Fruit fly (Drosophila melanogaster) whole organism, embryonic: ENCODE measurements around the gene CG9662.
A peak's percentile ranks its signal among the peaks of the same experiment; 100 is the strongest.

Source experiments
- B-H1 ChIP-seq: fragments of 200-800 bp; sonication (Bioruptor generic); IDR thresholded peaks from 3 replicates; pipeline ENCODE4 v1.3.6; 2022; ENCODE audit warnings: missing biosample characterization, missing genetic modification characterization
- CG10267 ChIP-seq: fragments of 200-800 bp; sonication (Bioruptor generic); optimal IDR thresholded peaks from 2 replicates; lab custom pipeline; 2018; ENCODE audit warnings: missing biosample characterization, mild to moderate bottlenecking, missing genetic modification characterization, moderate library complexity
- CG11398 ChIP-seq: fragments of 200-800 bp; sonication (Bioruptor generic); optimal IDR thresholded peaks from 2 replicates; lab custom pipeline; 2016; ENCODE audit warnings: missing biosample characterization, missing genetic modification characterization
- CG11504 ChIP-seq: fragments of 200-800 bp; sonication (Bioruptor generic); optimal IDR thresholded peaks from 3 replicates; lab custom pipeline; 2019; ENCODE audit warnings: missing biosample characterization, mild to moderate bottlenecking, missing genetic modification characterization, moderate library complexity
- CG13296 ChIP-seq: fragments of 200-800 bp; sonication (Bioruptor generic); optimal IDR thresholded peaks from 3 replicates; lab custom pipeline; 2018; ENCODE audit warnings: missing biosample characterization, mild to moderate bottlenecking, missing genetic modification characterization
- CG13894 ChIP-seq: fragments of 200-800 bp; sonication (Bioruptor generic); optimal IDR thresholded peaks from 3 replicates; lab custom pipeline; 2018; ENCODE audit warnings: missing biosample characterization, mild to moderate bottlenecking, missing genetic modification characterization, moderate library complexity
- CG15269 ChIP-seq: fragments of 200-800 bp; sonication (Bioruptor generic); optimal IDR thresholded peaks from 2 replicates; lab custom pipeline; 2018; ENCODE audit warnings: missing biosample characterization, mild to moderate bottlenecking, missing genetic modification characterization, moderate library complexity
- CG15514 ChIP-seq: fragments of 200-800 bp; sonication (Bioruptor generic); optimal IDR thresholded peaks from 3 replicates; lab custom pipeline; 2017; ENCODE audit warnings: missing biosample characterization, missing genetic modification characterization, mild to moderate bottlenecking, moderate library complexity, missing genetic modification reagents
- CG1603 ChIP-seq: fragments of 200-800 bp; sonication (Bioruptor generic); optimal IDR thresholded peaks from 2 replicates; lab custom pipeline; 2019; ENCODE audit warnings: missing biosample characterization, mild to moderate bottlenecking, missing genetic modification characterization, moderate library complexity
- CG17912 ChIP-seq: fragments of 200-800 bp; sonication (Bioruptor generic); optimal IDR thresholded peaks from 2 replicates; lab custom pipeline; 2018; ENCODE audit warnings: missing biosample characterization, mild to moderate bottlenecking, missing genetic modification characterization
- CG32772 ChIP-seq: fragments of 200-800 bp; sonication (Bioruptor generic); IDR thresholded peaks from 2 replicates; pipeline ENCODE4 v1.3.6; 2022; ENCODE audit warnings: missing biosample characterization, missing genetic modification characterization
- CG3847 ChIP-seq: fragments of 200-800 bp; sonication (Bioruptor generic); IDR thresholded peaks from 2 replicates; pipeline ENCODE4 v1.3.6; 2022; ENCODE audit warnings: missing biosample characterization, missing genetic modification characterization
- CG4282 ChIP-seq: fragments of 200-800 bp; sonication (Bioruptor generic); optimal IDR thresholded peaks from 2 replicates; lab custom pipeline; 2016; ENCODE audit warnings: missing biosample characterization, missing genetic modification characterization
- CG6791 ChIP-seq: fragments of 200-800 bp; sonication (Bioruptor generic); IDR thresholded peaks from 3 replicates; pipeline ENCODE4 v1.3.6; 2022; ENCODE audit warnings: missing biosample characterization, missing genetic modification characterization; ENCODE audit not compliant: partially characterized antibody
- CG8290 ChIP-seq, 3 experiments: fragments of 200-800 bp; sonication (Bioruptor generic); optimal IDR thresholded peaks; 2 replicates each; lab custom pipeline; 2016 to 2019; ENCODE audit warnings: missing biosample characterization in 3 of 3, missing genetic modification characterization in 3 of 3, mild to moderate bottlenecking in 2 of 3, moderate library complexity in 1 of 3
- CoRest ChIP-seq: fragments of 200-800 bp; sonication (Bioruptor generic); optimal IDR thresholded peaks from 3 replicates; lab custom pipeline; 2018; ENCODE audit warnings: missing biosample characterization, mild to moderate bottlenecking, missing genetic modification characterization, moderate library complexity
- E2f2 ChIP-seq: fragments of 200-800 bp; sonication (Bioruptor generic); IDR thresholded peaks from 2 replicates; pipeline ENCODE4 v1.3.6; 2022; ENCODE audit warnings: missing biosample characterization, missing genetic modification characterization
- Elba2 ChIP-seq: fragments of 200-800 bp; sonication (Bioruptor generic); optimal IDR thresholded peaks from 3 replicates; lab custom pipeline; 2016; ENCODE audit warnings: missing biosample characterization, missing genetic modification characterization
- Ets65A ChIP-seq: fragments of 200-800 bp; sonication (Bioruptor generic); peaks from one replicate; lab custom pipeline; 2016; ENCODE audit warnings: missing biosample characterization, missing genetic modification characterization
- Hsf ChIP-seq: fragments of 200-800 bp; sonication (Bioruptor generic); optimal IDR thresholded peaks from 3 replicates; lab custom pipeline; 2016; ENCODE audit warnings: missing biosample characterization, missing genetic modification characterization
- Jarid2 ChIP-seq: fragments of 200-800 bp; sonication (Bioruptor generic); optimal IDR thresholded peaks from 3 replicates; lab custom pipeline; 2017; ENCODE audit warnings: mild to moderate bottlenecking, missing biosample characterization, missing genetic modification reagents, missing genetic modification characterization
- Med ChIP-seq: fragments of 200-800 bp; sonication (Bioruptor generic); peaks from one replicate; lab custom pipeline; 2016; ENCODE audit warnings: missing biosample characterization, missing genetic modification characterization, mild to moderate bottlenecking, inconsistent platforms, moderate library complexity
- Meics ChIP-seq: fragments of 200-800 bp; sonication (Bioruptor generic); optimal IDR thresholded peaks from 2 replicates; lab custom pipeline; 2017; ENCODE audit warnings: missing biosample characterization, mild to moderate bottlenecking, missing genetic modification characterization
- Nf-YA ChIP-seq: fragments of 200-800 bp; sonication (Bioruptor generic); IDR thresholded peaks from 2 replicates; pipeline ENCODE4 v1.3.6; 2022; ENCODE audit warnings: missing biosample characterization, missing genetic modification characterization
- NfI ChIP-seq: fragments of 200-800 bp; sonication (Bioruptor generic); optimal IDR thresholded peaks from 3 replicates; lab custom pipeline; 2018; ENCODE audit warnings: missing biosample characterization, mild to moderate bottlenecking, missing genetic modification characterization, moderate library complexity
- Pdp1 ChIP-seq, 2 experiments: fragments of 200-800 bp; sonication (Bioruptor generic); optimal IDR thresholded peaks; 3 replicates each; lab custom pipeline; 2016; ENCODE audit warnings: missing biosample characterization in 2 of 2, missing genetic modification characterization in 2 of 2, mild to moderate bottlenecking in 1 of 2, moderate library complexity in 1 of 2
- Xrp1 ChIP-seq: fragments of 200-800 bp; sonication (Bioruptor generic); IDR thresholded peaks from 2 replicates; pipeline ENCODE4 v1.3.6; 2022; ENCODE audit warnings: missing biosample characterization, missing genetic modification characterization
- cad ChIP-seq: fragments of >200 bp; optimal IDR thresholded peaks from 2 replicates; lab custom pipeline; 2017; ENCODE audit warnings: missing biosample characterization, missing genetic modification characterization
- chinmo ChIP-seq: fragments of 200-800 bp; sonication (Bioruptor generic); IDR thresholded peaks from 4 replicates; pipeline ENCODE4 v1.3.6; 2022; ENCODE audit warnings: missing biosample characterization, missing genetic modification characterization; ENCODE audit not compliant: partially characterized antibody
- dmrt99B ChIP-seq: fragments of 200-800 bp; sonication (Bioruptor generic); optimal IDR thresholded peaks from 2 replicates; lab custom pipeline; 2018; ENCODE audit warnings: missing biosample characterization, mild to moderate bottlenecking, missing genetic modification characterization, moderate library complexity
- exex ChIP-seq: fragments of 200-800 bp; sonication (Bioruptor generic); optimal IDR thresholded peaks from 4 replicates; lab custom pipeline; 2018; ENCODE audit warnings: missing biosample characterization, mild to moderate bottlenecking, missing genetic modification characterization, moderate library complexity
- gt ChIP-seq: fragments of 200-800 bp; sonication (Bioruptor generic); IDR thresholded peaks from 2 replicates; pipeline ENCODE4 v1.3.6; 2022; ENCODE audit warnings: missing biosample characterization, missing genetic modification characterization
- lov ChIP-seq, 2 experiments: fragments of 200-800 bp in 1 of 2; fragments of >200 bp in 1 of 2; sonication (Bioruptor generic) in 1 of 2; IDR thresholded peaks in 1 of 2; optimal IDR thresholded peaks in 1 of 2; 2 replicates in 1 of 2; 3 replicates in 1 of 2; pipeline versions ENCODE4 v1.3.6 to Lab custom; 2017 to 2022; ENCODE audit warnings: missing biosample characterization in 1 of 2, missing genetic modification characterization in 1 of 2
- mirr ChIP-seq: fragments of 200-800 bp; sonication (Bioruptor generic); optimal IDR thresholded peaks from 3 replicates; lab custom pipeline; 2018; ENCODE audit warnings: missing biosample characterization, mild to moderate bottlenecking, missing genetic modification characterization
- nerfin-2 ChIP-seq: fragments of 200-800 bp; sonication (Bioruptor generic); IDR thresholded peaks from 2 replicates; pipeline ENCODE4 v1.3.6; 2022; ENCODE audit warnings: missing biosample characterization, missing genetic modification characterization; ENCODE audit not compliant: partially characterized antibody
- nmo ChIP-seq: fragments of 200-800 bp; sonication (Bioruptor generic); optimal IDR thresholded peaks from 2 replicates; lab custom pipeline; 2018; ENCODE audit warnings: missing biosample characterization, mild to moderate bottlenecking, missing genetic modification characterization, moderate library complexity
- nom ChIP-seq: fragments of 200-800 bp; sonication (Bioruptor generic); optimal IDR thresholded peaks from 2 replicates; lab custom pipeline; 2017; ENCODE audit warnings: missing biosample characterization, missing genetic modification characterization, mild to moderate bottlenecking, moderate library complexity, missing genetic modification reagents
- onecut ChIP-seq: fragments of 200-800 bp; sonication (Bioruptor generic); IDR thresholded peaks from 2 replicates; pipeline ENCODE4 v1.3.6; 2022; ENCODE audit warnings: missing biosample characterization, missing genetic modification characterization
- pan ChIP-seq, 4 experiments: fragments of >200 bp in 3 of 4; fragments of 200-800 bp in 1 of 4; sonication (Bioruptor generic) in 1 of 4; optimal IDR thresholded peaks in 3 of 4; IDR thresholded peaks in 1 of 4; 2 replicates each; pipeline versions ENCODE4 v1.3.6 to Lab custom; 2017 to 2022; ENCODE audit warnings: missing biosample characterization in 2 of 4, missing genetic modification characterization in 2 of 4, mixed read lengths in 1 of 4
- row ChIP-seq: fragments of 200-800 bp; sonication (Bioruptor generic); IDR thresholded peaks from 3 replicates; pipeline ENCODE4 v1.3.6; 2022; ENCODE audit warnings: missing biosample characterization, missing genetic modification characterization
- sc ChIP-seq, 3 experiments: fragments of >200 bp in 2 of 3; fragments of 200-800 bp in 1 of 3; sonication (Bioruptor generic) in 1 of 3; optimal IDR thresholded peaks; 2 replicates in 2 of 3; 3 replicates in 1 of 3; lab custom pipeline; 2017; ENCODE audit warnings: mild to moderate bottlenecking in 1 of 3, missing biosample characterization in 1 of 3, missing genetic modification characterization in 1 of 3, missing genetic modification reagents in 1 of 3
- scrt ChIP-seq: fragments of 200-800 bp; sonication (Bioruptor generic); optimal IDR thresholded peaks from 2 replicates; lab custom pipeline; 2018; ENCODE audit warnings: missing biosample characterization, mild to moderate bottlenecking, missing genetic modification characterization, moderate library complexity
- sens ChIP-seq: fragments of 200-800 bp; sonication (Bioruptor generic); peaks from one replicate; lab custom pipeline; 2016; ENCODE audit warnings: missing biosample characterization, missing genetic modification characterization
- slbo ChIP-seq: fragments of 200-800 bp; sonication (Bioruptor generic); IDR thresholded peaks from 2 replicates; pipeline ENCODE4 v1.3.6; 2022; ENCODE audit warnings: missing biosample characterization, missing genetic modification characterization
- sna ChIP-seq: fragments of 200-800 bp; sonication (Bioruptor generic); IDR thresholded peaks from 2 replicates; pipeline ENCODE4 v1.3.6; 2022; ENCODE audit warnings: missing biosample characterization, missing genetic modification characterization; ENCODE audit not compliant: partially characterized antibody
- sug ChIP-seq: fragments of 200-800 bp; optimal IDR thresholded peaks from 2 replicates; lab custom pipeline; 2019; ENCODE audit warnings: missing biosample characterization, mild to moderate bottlenecking, missing genetic modification characterization, moderate library complexity
- vnd ChIP-seq: fragments of 200-800 bp; sonication (Bioruptor generic); IDR thresholded peaks from 3 replicates; pipeline ENCODE4 v1.3.6; 2022; ENCODE audit warnings: missing biosample characterization, missing genetic modification characterization; ENCODE audit not compliant: partially characterized antibody

The CG9662 gene

dm6 chr2L:3372483-3372929 lies 4.0 kb downstream of the CG9662 start (continued):
- TF ChIP-seq CG17912 (GFP tag; lab: Kevin White, UChicago) (no peak), sens (GFP tag; lab: Kevin White, UChicago) (peak; percentile 19), Nf-YA (GFP tag; lab: Robert Waterston, UW) (no peak), slbo (GFP tag; lab: Robert Waterston, UW) (peak; percentile 31; the same call in 1 of the 2 replicates), row (peak; percentile 40; the same call in 2 of the 3 replicates), Jarid2 (no peak), CoRest (peak; percentile 12), CG11398 (GFP tag; lab: Kevin White, UChicago) (no peak), lov (optimal IDR thresholded peaks at IDR 0.05; lab: Kevin White, UChicago) (no peak), lov (GFP tag; IDR thresholded peaks at IDR 0.05; lab: Robert Waterston, UW) (0 out of 3 replicates have a peak, but pooled peaks have one; percentile 5), B-H1 (GFP tag; lab: Robert Waterston, UW) (no peak), Elba2 (GFP tag; lab: Kevin White, UChicago) (peak; percentile 62), dmrt99B (tag; lab: Kevin White, UChicago) (peak; percentile 13), CG3847 (no peak), CG11504 (tag; lab: Kevin White, UChicago) (peak; percentile 37), NfI (GFP tag; lab: Kevin White, UChicago) (peak; percentile 4), nmo (GFP tag; lab: Kevin White, UChicago) (peak; percentile 16), Hsf (GFP tag; lab: Kevin White, UChicago) (peak; percentile 2), CG8290 (GFP tag; optimal IDR thresholded peaks at IDR 0.05; lab: Kevin White, UChicago) (no peak), CG8290 (tag; optimal IDR thresholded peaks at IDR 0.05; lab: Kevin White, UChicago) (peak in 1 of 2 experiments; percentile 35), Meics (peak; percentile 4), gt (GFP tag; lab: Robert Waterston, UW) (no peak), cad (GFP tag; lab: Kevin White, UChicago) (no peak), Ets65A (peak; percentile 91), CG32772 (GFP tag; lab: Robert Waterston, UW) (no peak), CG6791 (GFP tag; lab: Robert Waterston, UW) (0 out of 3 replicates have a peak, but pooled peaks have one; percentile 19), sug (no peak), CG15514 (GFP tag; lab: Kevin White, UChicago) (no peak), Med (GFP tag; lab: Kevin White, UChicago) (peak; percentile 87), CG10267 (tag; lab: Kevin White, UChicago) (no peak), nerfin-2 (GFP tag; lab: Robert Waterston, UW) (0 out of 2 replicates have a peak, but pooled peaks have one; percentile 8), E2f2 (peak; percentile 10; the same call in 1 of the 2 replicates), CG15269 (peak; percentile 25), sna (GFP tag; lab: Robert Waterston, UW) (no peak), CG1603 (tag; lab: Kevin White, UChicago) (peak; percentile 35), Xrp1 (GFP tag; lab: Robert Waterston, UW) (0 out of 2 replicates have a peak, but pooled peaks have one; percentile 48), vnd (GFP tag; lab: Robert Waterston, UW) (peak; percentile 22; the same call in 1 of the 3 replicates), CG13296 (GFP tag; lab: Kevin White, UChicago) (peak; percentile 3)

- no peak for TF ChIP-seq pan (optimal IDR thresholded peaks at IDR 0.05; lab: Kevin White, UChicago)
- peak in 1 of 2 experiments; percentile 20 for TF ChIP-seq pan (GFP tag; optimal IDR thresholded peaks at IDR 0.05 in 1 of 2, IDR thresholded peaks at IDR 0.05 in 1 of 2)
- TF ChIP-seq CG13894 (tag; lab: Kevin White, UChicago) = no peak
- TF ChIP-seq scrt (GFP tag; lab: Kevin White, UChicago) = peak; percentile 54
- TF ChIP-seq Pdp1 (GFP tag; optimal IDR thresholded peaks at IDR 0.05; lab: Kevin White, UChicago) = peak in 1 of 2 experiments; percentile 83
- peak; percentile 8 for TF ChIP-seq mirr
- TF ChIP-seq nom (GFP tag; lab: Kevin White, UChicago) = no peak
- peak; percentile 76 for TF ChIP-seq onecut
- TF ChIP-seq CG4282 (GFP tag; lab: Kevin White, UChicago) = no peak
- no peak for TF ChIP-seq sc (optimal IDR thresholded peaks at IDR 0.05; lab: Kevin White, UChicago)
- TF ChIP-seq sc (GFP tag; optimal IDR thresholded peaks at IDR 0.05; lab: Kevin White, UChicago) = no peak
- 0 out of 4 replicates have a peak, but pooled peaks have one; percentile 21 for TF ChIP-seq chinmo (GFP tag; lab: Robert Waterston, UW)
- peak; percentile 27 for TF ChIP-seq sug
- peak; percentile 69 for TF ChIP-seq exex
Measured at dm6 chr2L:3371776-3372383, 4.7 kb downstream of the CG9662 start.
